Worm (Caenorhabditis elegans): ENCODE measurements around the gene git-1.

DNA sequence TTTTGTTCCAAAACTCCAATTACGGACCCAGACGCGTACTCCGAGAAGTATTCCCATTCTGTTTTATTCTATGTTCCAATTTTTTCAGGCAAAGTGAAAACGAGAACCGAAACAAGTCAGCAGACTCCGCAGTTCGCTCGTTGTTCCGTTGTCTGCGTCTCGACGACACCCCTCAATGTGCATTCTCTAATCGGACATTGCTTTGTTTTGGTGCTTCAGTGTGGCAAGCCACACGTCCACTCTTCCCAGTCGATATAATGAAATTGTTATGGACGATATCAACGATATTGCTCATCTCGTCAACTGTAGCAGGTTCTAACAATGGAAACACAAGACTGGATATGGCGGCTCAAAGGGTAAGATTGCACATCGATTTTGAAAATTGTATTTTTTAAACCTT is 52.2 kb downstream of the git-1 start, which contains the start of gene nhx-5:
- TF ChIP-seq F55B11.4 (tag; optimal IDR thresholded peaks at IDR 0.05; ENCODE audit: borderline replicate concordance, insufficient read depth) = no peak
- TF ChIP-seq lir-1 (GFP tag; conservative IDR thresholded peaks at IDR 0.05) = no peak
- no peak for TF ChIP-seq lin-40 (tag; optimal IDR thresholded peaks at IDR 0.05)
- TF ChIP-seq F33H1.4 (GFP tag; IDR thresholded peaks at IDR 0.05) = no peak
- TF ChIP-seq unc-62 (GFP tag; optimal IDR thresholded peaks at IDR 0.05) = no peak
- TF ChIP-seq die-1 (tag; optimal IDR thresholded peaks at IDR 0.05) = no peak
- TF ChIP-seq lin-35 (GFP tag; optimal IDR thresholded peaks at IDR 0.05) = no peak
- no peak for TF ChIP-seq ets-4 (GFP tag; optimal IDR thresholded peaks at IDR 0.05)
